Worm (Caenorhabditis elegans): ENCODE results near the gene pqn-18.

pqn-18 gene

ce11 chrX:12876795-12877530 lies 30.7 kb upstream of the pqn-18 start, which contains the start of gene bcat-1 (continued):
- TF ChIP-seq zip-4 (GFP tag; optimal IDR thresholded peaks at IDR 0.05) (peak; percentile 35), lir-3 (tag; optimal IDR thresholded peaks at IDR 0.05; ENCODE audit: poor library complexity) (peak; percentile 54), grh-1 (GFP tag; IDR thresholded peaks at IDR 0.05) (no peak), unc-130 (tag; optimal IDR thresholded peaks at IDR 0.05) (no peak), nhr-11 (tag; optimal IDR thresholded peaks at IDR 0.05) (no peak), ceh-90 (tag; optimal IDR thresholded peaks at IDR 0.05) (no peak), hpl-2 (GFP tag; optimal IDR thresholded peaks at IDR 0.05) (no peak), isw-1 (GFP tag; IDR thresholded peaks at IDR 0.05) (peak; percentile 14; the same call in 1 of the 2 replicates), nhr-77 (tag; optimal IDR thresholded peaks at IDR 0.05) (peak; percentile 46), pag-3 (tag; optimal IDR thresholded peaks at IDR 0.05; ENCODE audit: borderline replicate concordance, insufficient read depth) (no peak), nhr-20 (tag; optimal IDR thresholded peaks at IDR 0.05) (peak; percentile 71), C34B4.2 (tag; optimal IDR thresholded peaks at IDR 0.05) (no peak), snpc-4 (tag; optimal IDR thresholded peaks at IDR 0.05) (no peak), F16B12.6 (tag; optimal IDR thresholded peaks at IDR 0.05) (no peak), egl-27 (tag; optimal IDR thresholded peaks at IDR 0.05) (no peak), efl-1 (optimal IDR thresholded peaks at IDR 0.05) (peak; percentile 17 to 35), efl-1 (GFP tag; optimal IDR thresholded peaks at IDR 0.05 in 1 of 2) (no peak), ets-5 (GFP tag; IDR thresholded peaks at IDR 0.05) (no peak), fkh-4 (tag; optimal IDR thresholded peaks at IDR 0.05; ENCODE audit: borderline replicate concordance) (no peak), hlh-17 (GFP tag; optimal IDR thresholded peaks at IDR 0.05; ENCODE audit: borderline replicate concordance) (no peak), elt-3 (tag; optimal IDR thresholded peaks at IDR 0.05) (no peak), unc-86 (tag; optimal IDR thresholded peaks at IDR 0.05) (peak; percentile 58), nhr-90 (tag; optimal IDR thresholded peaks at IDR 0.05; ENCODE audit: poor library complexity) (peak; percentile 40), mab-9 (GFP tag; IDR thresholded peaks at IDR 0.05) (0 out of 2 replicates have a peak, but pooled peaks have one; percentile 6), sup-37 (GFP tag; optimal IDR thresholded peaks at IDR 0.05) (peak; percentile 52), alr-1 (tag; optimal IDR thresholded peaks at IDR 0.05; ENCODE audit: borderline replicate concordance) (no peak), elt-2 (tag; optimal IDR thresholded peaks at IDR 0.05) (peak; percentile 56), efl-3 (GFP tag; optimal IDR thresholded peaks at IDR 0.05) (no peak), nhr-12 (tag; optimal IDR thresholded peaks at IDR 0.05) (no peak), xbp-1 (tag; optimal IDR thresholded peaks at IDR 0.05) (peak; percentile 69), zag-1 (tag; optimal IDR thresholded peaks at IDR 0.05) (no peak), rnt-1 (tag; optimal IDR thresholded peaks at IDR 0.05) (peak; percentile 83)

ce11 chrX:12877930-12878329 lies 29.7 kb upstream of the pqn-18 start:
- TF ChIP-seq mef-2 (tag; optimal IDR thresholded peaks at IDR 0.05) = peak; percentile 55
- TF ChIP-seq blmp-1 (tag; optimal IDR thresholded peaks at IDR 0.05) = peak; percentile 39
- no peak for TF ChIP-seq ceh-63 (GFP tag; optimal IDR thresholded peaks at IDR 0.05)
- no peak for TF ChIP-seq sptf-1 (tag; optimal IDR thresholded peaks at IDR 0.05)
- TF ChIP-seq fkh-10 (GFP tag; optimal IDR thresholded peaks at IDR 0.05) = no peak
- no peak for TF ChIP-seq efl-3 (GFP tag; optimal IDR thresholded peaks at IDR 0.05)
- no peak for TF ChIP-seq mep-1 (tag; optimal IDR thresholded peaks at IDR 0.05)
- TF ChIP-seq snpc-4 (tag; optimal IDR thresholded peaks at IDR 0.05) = no peak
- TF ChIP-seq nhr-47 (tag; optimal IDR thresholded peaks at IDR 0.05) = peak; percentile 40
- TF ChIP-seq lsy-2 (tag; optimal IDR thresholded peaks at IDR 0.05) = peak; percentile 39 to 49
- peak; percentile 85 for TF ChIP-seq nhr-71 (tag; optimal IDR thresholded peaks at IDR 0.05)
- no peak for TF ChIP-seq lir-3 (tag; optimal IDR thresholded peaks at IDR 0.05; ENCODE audit: poor library complexity)
- peak; percentile 17 for TF ChIP-seq swsn-7 (tag; optimal IDR thresholded peaks at IDR 0.05)
- TF ChIP-seq C34B4.2 (tag; optimal IDR thresholded peaks at IDR 0.05) = no peak
- peak in 1 of 6 experiments; percentile 23 for TF ChIP-seq elt-3 (tag; optimal IDR thresholded peaks at IDR 0.05)
- TF ChIP-seq pag-3 (tag; optimal IDR thresholded peaks at IDR 0.05; ENCODE audit: borderline replicate concordance, insufficient read depth) = peak; percentile 84
- TF ChIP-seq jun-1 (tag; optimal IDR thresholded peaks at IDR 0.05) = no peak
- TF ChIP-seq nhr-11 (tag; optimal IDR thresholded peaks at IDR 0.05) = peak; percentile 32
- TF ChIP-seq lin-35 (GFP tag; optimal IDR thresholded peaks at IDR 0.05) = no peak
- no peak for TF ChIP-seq sup-37 (GFP tag; optimal IDR thresholded peaks at IDR 0.05)
- TF ChIP-seq nhr-20 (tag; optimal IDR thresholded peaks at IDR 0.05) = peak; percentile 74
- peak in 1 of 2 experiments; percentile 63 for TF ChIP-seq mdl-1 (tag; optimal IDR thresholded peaks at IDR 0.05)
- no peak for TF ChIP-seq nhr-12 (tag; optimal IDR thresholded peaks at IDR 0.05)
- TF ChIP-seq unc-30 (tag; optimal IDR thresholded peaks at IDR 0.05) = no peak
- TF ChIP-seq rnt-1 (tag; optimal IDR thresholded peaks at IDR 0.05) = peak; percentile 85
- peak; percentile 44 for TF ChIP-seq nhr-85 (tag)
- TF ChIP-seq ceh-8 (GFP tag; optimal IDR thresholded peaks at IDR 0.05) = no peak
- TF ChIP-seq snu-23 (GFP tag; optimal IDR thresholded peaks at IDR 0.05) = peak; percentile 57
